Worm (Caenorhabditis elegans): ENCODE measurements around the gene F44E5.1.
A peak's percentile ranks its signal among the peaks of the same experiment; 100 is the strongest.

F44E5.1 gene

ce11 chrII:11749490-11750172, 24.7 kb downstream of the F44E5.1 start (continued):
- peak; percentile 43 for TF ChIP-seq dpl-1 (GFP tag; optimal IDR thresholded peaks at IDR 0.05)
- TF ChIP-seq madf-9 (GFP tag; conservative IDR thresholded peaks at IDR 0.05) = peak; percentile 73; the same call in 1 of the 2 replicates
- TF ChIP-seq vab-7 (GFP tag; IDR thresholded peaks at IDR 0.05) = no peak
- TF ChIP-seq ceh-62 (tag; optimal IDR thresholded peaks at IDR 0.05) = no peak
- peak; percentile 62 for TF ChIP-seq dmd-6 (GFP tag; IDR thresholded peaks at IDR 0.05)
- no peak for TF ChIP-seq daf-19 (GFP tag; conservative IDR thresholded peaks at IDR 0.05)
- no peak for TF ChIP-seq lim-7 (GFP tag; IDR thresholded peaks at IDR 0.05)
- no peak for TF ChIP-seq fos-1 (tag; optimal IDR thresholded peaks at IDR 0.05)
- no peak for TF ChIP-seq mxl-2 (GFP tag; conservative IDR thresholded peaks at IDR 0.05)
- TF ChIP-seq nhr-102 (tag; optimal IDR thresholded peaks at IDR 0.05) = peak; percentile 67
- peak; percentile 56 for TF ChIP-seq zfp-2 (tag; optimal IDR thresholded peaks at IDR 0.05)
- no peak for TF ChIP-seq skn-1 (tag; optimal IDR thresholded peaks at IDR 0.05)
- no peak for TF ChIP-seq snpc-4 (tag; optimal IDR thresholded peaks at IDR 0.05)
- no peak for TF ChIP-seq dmd-9 (GFP tag; IDR thresholded peaks at IDR 0.05)
- TF ChIP-seq nhr-6 (tag; optimal IDR thresholded peaks at IDR 0.05) = peak; percentile 68
- no peak for TF ChIP-seq sdz-12 (GFP tag; optimal IDR thresholded peaks at IDR 0.05)
- TF ChIP-seq aly-2 (tag; optimal IDR thresholded peaks at IDR 0.05) = no peak
- no peak for TF ChIP-seq Y5F2A.4 (GFP tag; optimal IDR thresholded peaks at IDR 0.05)
- TF ChIP-seq F26F4.8 (GFP tag; conservative IDR thresholded peaks at IDR 0.05) = no peak
- no peak for TF ChIP-seq Y105C5A.15 (GFP tag; IDR thresholded peaks at IDR 0.05)
- TF ChIP-seq zag-1 (tag; optimal IDR thresholded peaks at IDR 0.05) = peak; percentile 60
- TF ChIP-seq lin-1 (GFP tag; IDR thresholded peaks at IDR 0.05) = peak; percentile 24; the same call in 1 of the 2 replicates
- peak; percentile 20 to 83 for TF ChIP-seq hif-1 (tag; optimal IDR thresholded peaks at IDR 0.05)
- peak; percentile 51 for TF ChIP-seq ceh-32 (tag; optimal IDR thresholded peaks at IDR 0.05; ENCODE audit: poor library complexity)
- no peak for TF ChIP-seq ztf-7 (tag; optimal IDR thresholded peaks at IDR 0.05)
- TF ChIP-seq nhr-237 (tag; optimal IDR thresholded peaks at IDR 0.05) = no peak
- TF ChIP-seq F49E8.2 (tag; optimal IDR thresholded peaks at IDR 0.05; ENCODE audit: borderline replicate concordance) = no peak
- TF ChIP-seq saeg-2 (GFP tag; IDR thresholded peaks at IDR 0.05) = peak; percentile 67
- 0 out of 2 replicates have a peak, but pooled peaks have one; percentile 49 for TF ChIP-seq snpc-1.2 (GFP tag; IDR thresholded peaks at IDR 0.05)
- no peak for TF ChIP-seq lin-29 (GFP tag; IDR thresholded peaks at IDR 0.05)
- peak; percentile 2 for TF ChIP-seq nhr-10 (tag; optimal IDR thresholded peaks at IDR 0.05)
- TF ChIP-seq T20F7.1 (GFP tag; optimal IDR thresholded peaks at IDR 0.05) = peak; percentile 82
- peak in 1 of 2 experiments; percentile 76 for TF ChIP-seq daf-16 (GFP tag; optimal IDR thresholded peaks at IDR 0.05)
- TF ChIP-seq daf-16 (tag; optimal IDR thresholded peaks at IDR 0.05) = peak; percentile 58
- TF ChIP-seq fkh-10 (GFP tag; optimal IDR thresholded peaks at IDR 0.05) = peak; percentile 87
- no peak for TF ChIP-seq unc-130 (GFP tag; optimal IDR thresholded peaks at IDR 0.05)
- TF ChIP-seq spr-1 (tag; optimal IDR thresholded peaks at IDR 0.05) = peak; percentile 88
- peak; percentile 84 for TF ChIP-seq hmg-1.1 (GFP tag; IDR thresholded peaks at IDR 0.05)
- TF ChIP-seq lin-15B (tag; optimal IDR thresholded peaks at IDR 0.05) = peak; percentile 6
- no peak for TF ChIP-seq tag-97 (GFP tag; IDR thresholded peaks at IDR 0.05)
- TF ChIP-seq hlh-30 (tag; optimal IDR thresholded peaks at IDR 0.05; ENCODE audit: insufficient read depth) = peak; percentile 78
- no peak for TF ChIP-seq lin-39 (tag; optimal IDR thresholded peaks at IDR 0.05)
- TF ChIP-seq dve-1 (tag; optimal IDR thresholded peaks at IDR 0.05; ENCODE audit: insufficient read depth) = peak; percentile 57
- TF ChIP-seq Y48G9A.11 (GFP tag; IDR thresholded peaks at IDR 0.05) = no peak
- peak; percentile 92 for TF ChIP-seq rbr-2 (tag; optimal IDR thresholded peaks at IDR 0.05)
- TF ChIP-seq ceh-82 (tag; optimal IDR thresholded peaks at IDR 0.05) = no peak
- peak; percentile 33 for TF ChIP-seq nhr-28 (tag; optimal IDR thresholded peaks at IDR 0.05)
- peak; percentile 58 for TF ChIP-seq lir-3 (tag; optimal IDR thresholded peaks at IDR 0.05)
- TF ChIP-seq ztf-11 (tag; optimal IDR thresholded peaks at IDR 0.05) = no peak
- no peak for TF ChIP-seq nhr-76 (tag; optimal IDR thresholded peaks at IDR 0.05)
- TF ChIP-seq R02D3.7 (tag; optimal IDR thresholded peaks at IDR 0.05) = no peak
